Worm (Caenorhabditis elegans) whole organism, mixed stage, embryonic: ENCODE data around the gene T25D1.3.

Source experiments
- M03D4.4 ChIP-seq: sonication (generic microtip); optimal IDR thresholded peaks from 2 replicates; lab custom pipeline; 2017; ENCODE audit warnings: mild to moderate bottlenecking, missing genetic modification characterization, missing compliant biosample characterization
- blmp-1 ChIP-seq: fragments of 150-350 bp; optimal IDR thresholded peaks from 2 replicates; lab custom pipeline; 2014; ENCODE audit warnings: missing biosample characterization, missing genetic modification characterization
- ceh-43 ChIP-seq: fragments of 200-800 bp; sonication (Bioruptor generic); optimal IDR thresholded peaks from 2 replicates; lab custom pipeline; 2018; ENCODE audit warnings: mild to moderate bottlenecking, missing genetic modification characterization, moderate library complexity, missing compliant biosample characterization
- ceh-83 ChIP-seq: fragments of 200-800 bp; sonication (Bioruptor generic); optimal IDR thresholded peaks from 2 replicates; lab custom pipeline; 2018; ENCODE audit warnings: mild to moderate bottlenecking, missing genetic modification characterization, missing compliant biosample characterization
- ces-1 ChIP-seq: fragments of 150-350 bp; optimal IDR thresholded peaks from 2 replicates; lab custom pipeline; 2014; ENCODE audit warnings: missing biosample characterization, missing genetic modification reagents, missing genetic modification characterization
- cnd-1 ChIP-seq: fragments of 200-800 bp; sonication (Bioruptor generic); optimal IDR thresholded peaks from 2 replicates; lab custom pipeline; 2018; ENCODE audit warnings: mild to moderate bottlenecking, missing genetic modification characterization, missing compliant biosample characterization
- drap-1 ChIP-seq: fragments of 200-800 bp; sonication (Bioruptor generic); optimal IDR thresholded peaks from 3 replicates; lab custom pipeline; 2018; ENCODE audit warnings: mild to moderate bottlenecking, missing genetic modification characterization, missing compliant biosample characterization
- elt-1 ChIP-seq: sonication (generic microtip); optimal IDR thresholded peaks from 2 replicates; lab custom pipeline; 2017; ENCODE audit warnings: missing genetic modification characterization, mild to moderate bottlenecking, missing compliant biosample characterization, antibody characterized with exemption, moderate library complexity, borderline replicate concordance; ENCODE audit not compliant: insufficient read depth
- elt-3 ChIP-seq: fragments of 150-350 bp; optimal IDR thresholded peaks from 2 replicates; lab custom pipeline; 2014; ENCODE audit warnings: missing biosample characterization, missing genetic modification characterization
- hlh-1 ChIP-seq: fragments of 150-350 bp; optimal IDR thresholded peaks from 2 replicates; lab custom pipeline; 2014; ENCODE audit warnings: missing biosample characterization, missing genetic modification reagents, missing genetic modification characterization
- lin-32 ChIP-seq: fragments of 200-800 bp; sonication (Bioruptor generic); optimal IDR thresholded peaks from 2 replicates; lab custom pipeline; 2018; ENCODE audit warnings: mild to moderate bottlenecking, missing genetic modification characterization, missing compliant biosample characterization
- mab-5 ChIP-seq: fragments of 150-350 bp; optimal IDR thresholded peaks from 2 replicates; lab custom pipeline; 2014; ENCODE audit warnings: missing biosample characterization, missing genetic modification characterization
- mep-1 ChIP-seq: fragments of 150-350 bp; optimal IDR thresholded peaks from 2 replicates; lab custom pipeline; 2017; ENCODE audit warnings: missing biosample characterization, missing genetic modification reagents, missing genetic modification characterization, inconsistent platforms
- mls-2 ChIP-seq: sonication (generic microtip); optimal IDR thresholded peaks from 2 replicates; lab custom pipeline; 2016; ENCODE audit warnings: mild to moderate bottlenecking, missing genetic modification characterization, moderate library complexity, missing compliant biosample characterization
- nhr-12 ChIP-seq: fragments of 150-350 bp; optimal IDR thresholded peaks from 2 replicates; lab custom pipeline; 2014; ENCODE audit warnings: missing biosample characterization, missing genetic modification characterization
- nhr-2 ChIP-seq: fragments of 150-350 bp; optimal IDR thresholded peaks from 2 replicates; lab custom pipeline; 2014; ENCODE audit warnings: missing biosample characterization, missing genetic modification characterization
- nhr-237 ChIP-seq: fragments of 150-350 bp; optimal IDR thresholded peaks from 2 replicates; lab custom pipeline; 2014; ENCODE audit warnings: missing biosample characterization, missing genetic modification characterization
- nhr-28 ChIP-seq: fragments of 150-350 bp; optimal IDR thresholded peaks from 2 replicates; lab custom pipeline; 2014; ENCODE audit warnings: missing biosample characterization, missing genetic modification characterization
- pha-4 ChIP-seq: fragments of 150-350 bp; optimal IDR thresholded peaks from 2 replicates; lab custom pipeline; 2018; ENCODE audit warnings: missing biosample characterization, missing genetic modification reagents, missing genetic modification characterization
- sem-2 ChIP-seq: fragments of 200-800 bp; sonication (Bioruptor generic); optimal IDR thresholded peaks from 2 replicates; lab custom pipeline; 2018; ENCODE audit warnings: mild to moderate bottlenecking, missing genetic modification characterization, missing compliant biosample characterization
- snpc-4 ChIP-seq: fragments of 150-350 bp; optimal IDR thresholded peaks from 2 replicates; lab custom pipeline; 2014; ENCODE audit warnings: missing biosample characterization, missing genetic modification characterization
- sptf-1 ChIP-seq: sonication (generic microtip); optimal IDR thresholded peaks from 2 replicates; lab custom pipeline; 2017; ENCODE audit warnings: mild to moderate bottlenecking, missing genetic modification characterization, moderate library complexity, missing compliant biosample characterization
- unc-39 ChIP-seq: fragments of 150-350 bp; optimal IDR thresholded peaks from 2 replicates; lab custom pipeline; 2014; ENCODE audit warnings: missing biosample characterization, missing genetic modification characterization
- unc-62 ChIP-seq: fragments of 150-350 bp; optimal IDR thresholded peaks from 2 replicates; lab custom pipeline; 2014; ENCODE audit warnings: missing biosample characterization, missing genetic modification reagents, missing genetic modification characterization
- zip-8 ChIP-seq: fragments of 150-350 bp; optimal IDR thresholded peaks from 2 replicates; lab custom pipeline; 2014; ENCODE audit warnings: missing biosample characterization, missing genetic modification characterization
- ztf-11 ChIP-seq: fragments of 150-350 bp; optimal IDR thresholded peaks from 2 replicates; lab custom pipeline; 2014; ENCODE audit warnings: missing biosample characterization, missing genetic modification characterization

Gene T25D1.3

ce11 chrX:16555726-16556125 is 50.3 kb downstream of the T25D1.3 start:
- TF ChIP-seq ces-1 (GFP tag; lab: Kevin White, UChicago) (no peak), cnd-1 (no peak), nhr-28 (tag; lab: Kevin White, UChicago) (no peak), ceh-43 (GFP tag; lab: Kevin White, UChicago) (no peak), nhr-12 (tag; lab: Kevin White, UChicago) (no peak), sptf-1 (no peak), ceh-83 (no peak), elt-3 (tag; lab: Kevin White, UChicago) (no peak), zip-8 (tag; lab: Kevin White, UChicago) (no peak), blmp-1 (tag; lab: Kevin White, UChicago) (no peak), M03D4.4 (tag; lab: Kevin White, UChicago) (no peak)
- TF ChIP-seq, all 35 proteins: peak for 0

- TF ChIP-seq ztf-11 (tag; lab: Kevin White, UChicago) (no peak), hlh-1 (no peak), ces-1 (GFP tag; lab: Kevin White, UChicago) (no peak), ceh-83 (no peak), nhr-12 (tag; lab: Kevin White, UChicago) (no peak)
These were observed 52.7 kb downstream of the T25D1.3 start, which contains the start of gene K08B5.1 for ce11 chrX:16558117-16558516. K08B5.1 (plus strand) TSS chrX:16558434.

DNA sequence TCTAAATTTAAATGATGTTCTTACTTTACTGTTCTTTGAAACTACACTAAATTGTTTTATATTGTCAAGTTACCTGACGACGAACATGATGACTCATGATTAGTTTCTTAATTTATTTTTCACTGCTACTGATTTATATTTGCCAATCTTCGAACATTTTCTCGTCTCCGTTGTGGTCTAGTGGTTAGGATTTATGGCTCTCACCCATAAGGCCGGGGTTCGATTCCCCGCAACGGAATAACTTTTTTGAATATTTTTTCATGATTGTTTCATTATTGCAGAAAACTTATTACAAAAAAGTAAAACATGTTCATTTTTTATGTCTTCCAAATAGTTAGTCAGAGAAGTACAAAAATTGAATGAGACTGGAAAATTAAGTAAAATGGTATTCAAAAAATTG is 53.3 kb downstream of the T25D1.3 start:
- TF ChIP-seq elt-1 (tag; lab: Kevin White, UChicago), result no peak
- TF ChIP-seq blmp-1 (tag; lab: Kevin White, UChicago), result no peak
- TF ChIP-seq nhr-237 (tag; lab: Kevin White, UChicago), result no peak
- no peak for TF ChIP-seq sem-2
- no peak for TF ChIP-seq unc-39 (tag; lab: Kevin White, UChicago)
- TF ChIP-seq snpc-4 (tag; lab: Kevin White, UChicago), result no peak
- TF ChIP-seq M03D4.4 (tag; lab: Kevin White, UChicago), result peak; percentile 30
- TF ChIP-seq ceh-83, result peak; percentile 24

DNA sequence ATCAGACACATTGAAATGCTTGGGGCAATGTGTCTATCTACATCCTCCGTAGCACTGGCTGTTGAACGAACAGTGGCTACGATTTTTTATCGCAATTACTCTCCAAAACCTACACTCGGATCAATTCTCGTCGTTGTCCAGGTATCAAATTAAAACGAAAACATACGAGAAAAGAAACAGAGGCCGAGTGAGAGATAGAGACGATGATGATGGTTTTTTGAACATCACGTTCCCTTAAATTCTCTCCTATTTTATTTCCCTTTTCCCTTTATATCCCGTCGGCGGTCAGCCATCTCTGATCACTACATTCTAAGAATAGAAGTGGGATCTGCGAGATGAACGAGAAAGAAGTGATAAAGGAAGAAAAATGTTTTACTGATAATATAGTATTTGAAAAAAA is 53.9 kb downstream of the T25D1.3 start:
- TF ChIP-seq lin-32 (GFP tag; lab: Kevin White, UChicago) (no peak), ces-1 (GFP tag; lab: Kevin White, UChicago) (no peak), mab-5 (tag; lab: Kevin White, UChicago) (no peak), zip-8 (tag; lab: Kevin White, UChicago) (no peak), drap-1 (GFP tag; lab: Kevin White, UChicago) (no peak), sem-2 (no peak), elt-3 (tag; lab: Kevin White, UChicago) (no peak), unc-62 (GFP tag; lab: Kevin White, UChicago) (no peak), unc-39 (tag; lab: Kevin White, UChicago) (no peak), mls-2 (tag; lab: Kevin White, UChicago) (no peak), hlh-1 (no peak), pha-4 (tag; lab: Kevin White, UChicago) (no peak), mep-1 (tag; lab: Kevin White, UChicago) (no peak), nhr-2 (tag; lab: Kevin White, UChicago) (no peak), elt-1 (tag; lab: Kevin White, UChicago) (no peak), cnd-1 (no peak), ceh-43 (GFP tag; lab: Kevin White, UChicago) (no peak)

DNA sequence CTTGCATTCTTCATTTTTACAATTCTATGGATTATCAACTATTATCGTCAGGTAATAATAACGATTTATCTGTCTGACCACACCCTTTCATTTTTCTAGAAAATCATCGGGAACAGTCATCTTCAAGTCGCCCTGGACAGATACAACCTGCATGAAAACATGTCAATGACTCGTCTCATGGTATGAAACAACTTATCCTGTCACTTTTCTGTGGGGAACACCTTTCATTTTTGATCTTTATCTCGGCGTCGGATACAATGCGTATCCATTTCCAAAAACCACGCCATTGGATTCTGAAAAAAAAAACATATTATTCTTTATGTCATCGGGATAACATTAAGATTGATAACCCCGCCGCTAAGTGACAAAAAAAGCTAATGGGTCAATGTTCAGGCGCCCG is 55.4 kb downstream of the T25D1.3 start:
- TF ChIP-seq drap-1 (GFP tag; lab: Kevin White, UChicago), result no peak
